Worm (Caenorhabditis elegans) whole organism, late embryonic: ENCODE data around the gene gpdh-2.

Experiments
- C08G9.2 ChIP-seq: sonication (generic microtip); optimal IDR thresholded peaks from 2 replicates; lab custom pipeline; 2016; ENCODE audit warnings: mild to moderate bottlenecking, missing genetic modification characterization, moderate library complexity, missing compliant biosample characterization
- C38D4.7 ChIP-seq: fragments of 200-800 bp; sonication (Bioruptor generic); optimal IDR thresholded peaks from 2 replicates; lab custom pipeline; 2018; ENCODE audit warnings: mild to moderate bottlenecking, missing genetic modification characterization, moderate library complexity, missing compliant biosample characterization
- F13H6.1 ChIP-seq: sonication (generic microtip); optimal IDR thresholded peaks from 2 replicates; lab custom pipeline; 2016; ENCODE audit warnings: missing genetic modification characterization, missing compliant biosample characterization
- K09A11.1 ChIP-seq: sonication (generic microtip); optimal IDR thresholded peaks from 2 replicates; lab custom pipeline; 2017; ENCODE audit warnings: antibody characterized with exemption, mild to moderate bottlenecking, missing genetic modification characterization, missing compliant biosample characterization; ENCODE audit not compliant: insufficient read depth
- T23F11.4 ChIP-seq: fragments of 200-800 bp; sonication (Bioruptor generic); optimal IDR thresholded peaks from 2 replicates; lab custom pipeline; 2018; ENCODE audit warnings: mild to moderate bottlenecking, missing genetic modification characterization, missing compliant biosample characterization
- Y22D7AL.16 ChIP-seq: sonication (generic microtip); optimal IDR thresholded peaks from 2 replicates; lab custom pipeline; 2016; ENCODE audit warnings: missing genetic modification characterization, missing compliant biosample characterization
- ahr-1 ChIP-seq: sonication (generic microtip); optimal IDR thresholded peaks from 2 replicates; lab custom pipeline; 2016; ENCODE audit warnings: missing genetic modification characterization, missing compliant biosample characterization
- ama-1 ChIP-seq: fragments of 150-350 bp; optimal IDR thresholded peaks from 2 replicates; lab custom pipeline; 2014
- ceh-14 ChIP-seq: sonication (generic microtip); optimal IDR thresholded peaks from 2 replicates; lab custom pipeline; 2016; ENCODE audit warnings: missing genotype, missing genetic modification characterization, missing compliant biosample characterization
- ceh-18 ChIP-seq: sonication (generic microtip); optimal IDR thresholded peaks from 2 replicates; lab custom pipeline; 2016; ENCODE audit warnings: missing genetic modification characterization, missing compliant biosample characterization
- ceh-19 ChIP-seq: fragments of 200-800 bp; sonication (Bioruptor generic); optimal IDR thresholded peaks from 2 replicates; lab custom pipeline; 2018; ENCODE audit warnings: mild to moderate bottlenecking, missing genetic modification characterization, missing compliant biosample characterization
- ceh-24 ChIP-seq: sonication (generic microtip); optimal IDR thresholded peaks from 2 replicates; lab custom pipeline; 2016; ENCODE audit warnings: mild to moderate bottlenecking, missing genetic modification characterization, missing compliant biosample characterization
- ceh-31 ChIP-seq: sonication (generic microtip); optimal IDR thresholded peaks from 2 replicates; lab custom pipeline; 2016; ENCODE audit warnings: missing genetic modification characterization, missing compliant biosample characterization
- ceh-34 ChIP-seq: sonication (generic microtip); optimal IDR thresholded peaks from 2 replicates; lab custom pipeline; 2016; ENCODE audit warnings: mild to moderate bottlenecking, missing genetic modification characterization, missing compliant biosample characterization
- ceh-48 ChIP-seq: sonication (generic microtip); optimal IDR thresholded peaks from 2 replicates; lab custom pipeline; 2016; ENCODE audit warnings: missing genetic modification characterization, inconsistent platforms, missing compliant biosample characterization
- ceh-6 ChIP-seq: fragments of 200-800 bp; sonication (Bioruptor generic); optimal IDR thresholded peaks from 2 replicates; lab custom pipeline; 2018; ENCODE audit warnings: mild to moderate bottlenecking, missing genetic modification characterization, missing compliant biosample characterization
- ceh-9 ChIP-seq: sonication (generic microtip); optimal IDR thresholded peaks from 2 replicates; lab custom pipeline; 2016; ENCODE audit warnings: mild to moderate bottlenecking, missing genetic modification characterization, inconsistent platforms, missing compliant biosample characterization
- che-1 ChIP-seq: sonication (generic microtip); optimal IDR thresholded peaks from 2 replicates; lab custom pipeline; 2016; ENCODE audit warnings: mild to moderate bottlenecking, missing genetic modification characterization, missing compliant biosample characterization
- dmd-4 ChIP-seq: sonication (generic microtip); optimal IDR thresholded peaks from 2 replicates; lab custom pipeline; 2016; ENCODE audit warnings: borderline replicate concordance, missing genetic modification characterization, missing compliant biosample characterization
- dve-1 ChIP-seq: sonication (generic microtip); optimal IDR thresholded peaks from 2 replicates; lab custom pipeline; 2017; ENCODE audit warnings: antibody characterized with exemption, mild to moderate bottlenecking, missing genetic modification characterization, missing compliant biosample characterization
- elt-2 ChIP-seq: sonication (generic microtip); optimal IDR thresholded peaks from 2 replicates; lab custom pipeline; 2016; ENCODE audit warnings: missing genetic modification reagents, missing genetic modification characterization, missing compliant biosample characterization
- elt-4 ChIP-seq: sonication (generic microtip); optimal IDR thresholded peaks from 2 replicates; lab custom pipeline; 2016; ENCODE audit warnings: missing genetic modification characterization, missing compliant biosample characterization
- fax-1 ChIP-seq: sonication (generic microtip); optimal IDR thresholded peaks from 2 replicates; lab custom pipeline; 2016; ENCODE audit warnings: missing genotype, missing genetic modification characterization, missing compliant biosample characterization
- fkh-10 ChIP-seq: fragments of 150-350 bp; optimal IDR thresholded peaks from 2 replicates; lab custom pipeline; 2014; ENCODE audit warnings: missing biosample characterization, missing genetic modification reagents, missing genetic modification characterization
- hlh-15 ChIP-seq: sonication (generic microtip); optimal IDR thresholded peaks from 2 replicates; lab custom pipeline; 2016; ENCODE audit warnings: missing genetic modification characterization, missing compliant biosample characterization
- hlh-30 ChIP-seq: sonication (generic microtip); optimal IDR thresholded peaks from 2 replicates; lab custom pipeline; 2017; ENCODE audit warnings: antibody characterized with exemption, missing genetic modification characterization, missing compliant biosample characterization; ENCODE audit not compliant: insufficient read depth
- hlh-6 ChIP-seq: sonication (generic microtip); optimal IDR thresholded peaks from 2 replicates; lab custom pipeline; 2016; ENCODE audit warnings: missing genotype, missing genetic modification characterization, missing compliant biosample characterization
- lim-6 ChIP-seq: sonication (generic microtip); optimal IDR thresholded peaks from 2 replicates; lab custom pipeline; 2016; ENCODE audit warnings: missing genetic modification characterization, missing compliant biosample characterization
- lin-11 ChIP-seq: fragments of 200-800 bp; sonication (Bioruptor generic); optimal IDR thresholded peaks from 2 replicates; lab custom pipeline; 2018; ENCODE audit warnings: mild to moderate bottlenecking, missing genetic modification characterization, missing compliant biosample characterization
- madf-2 ChIP-seq: sonication (generic microtip); optimal IDR thresholded peaks from 2 replicates; lab custom pipeline; 2017; ENCODE audit warnings: missing genetic modification characterization, missing compliant biosample characterization
- nfya-1 ChIP-seq: sonication (generic microtip); optimal IDR thresholded peaks from 2 replicates; lab custom pipeline; 2017; ENCODE audit warnings: missing genetic modification characterization, mild to moderate bottlenecking, missing compliant biosample characterization, antibody characterized with exemption, moderate library complexity
- nhr-11 ChIP-seq: fragments of 150-350 bp; optimal IDR thresholded peaks from 2 replicates; lab custom pipeline; 2014; ENCODE audit warnings: missing biosample characterization, missing genetic modification characterization
- pat-9 ChIP-seq: fragments of 200-800 bp; sonication (Bioruptor generic); optimal IDR thresholded peaks from 2 replicates; lab custom pipeline; 2018; ENCODE audit warnings: mild to moderate bottlenecking, missing genetic modification characterization, moderate library complexity, missing compliant biosample characterization
- pax-1 ChIP-seq: fragments of 150-350 bp; optimal IDR thresholded peaks from 2 replicates; lab custom pipeline; 2014; ENCODE audit warnings: missing biosample characterization, missing genetic modification characterization
- pha-2 ChIP-seq: sonication (generic microtip); optimal IDR thresholded peaks from 2 replicates; lab custom pipeline; 2017; ENCODE audit warnings: mild to moderate bottlenecking, missing genetic modification characterization, missing compliant biosample characterization
- pha-4 ChIP-seq: fragments of 150-350 bp; optimal IDR thresholded peaks from 2 replicates; lab custom pipeline; 2018; ENCODE audit warnings: missing biosample characterization, missing genetic modification reagents, missing genetic modification characterization
- pqm-1 ChIP-seq: sonication (generic microtip); optimal IDR thresholded peaks from 2 replicates; lab custom pipeline; 2016; ENCODE audit warnings: missing genetic modification characterization, missing compliant biosample characterization
- pros-1 ChIP-seq: fragments of 150-350 bp; optimal IDR thresholded peaks from 2 replicates; lab custom pipeline; 2014; ENCODE audit warnings: missing biosample characterization, missing genetic modification reagents, missing genetic modification characterization
- ref-2 ChIP-seq: sonication (generic microtip); optimal IDR thresholded peaks from 2 replicates; lab custom pipeline; 2016; ENCODE audit warnings: missing genetic modification characterization, missing compliant biosample characterization
- rnt-1 ChIP-seq: sonication (generic microtip); optimal IDR thresholded peaks from 2 replicates; lab custom pipeline; 2016; ENCODE audit warnings: missing genetic modification characterization, missing compliant biosample characterization
- sdc-2 ChIP-seq: sonication (generic microtip); optimal IDR thresholded peaks from 2 replicates; lab custom pipeline; 2016; ENCODE audit warnings: missing genotype, missing genetic modification characterization, missing compliant biosample characterization
- sox-2 ChIP-seq: fragments of 200-800 bp; sonication (Bioruptor generic); IDR thresholded peaks from 2 replicates; pipeline ENCODE4 v1.3.6; 2022; ENCODE audit warnings: missing genetic modification reagents, missing genetic modification characterization, missing compliant biosample characterization
- sox-4 ChIP-seq: sonication (generic microtip); optimal IDR thresholded peaks from 2 replicates; lab custom pipeline; 2017; ENCODE audit warnings: mild to moderate bottlenecking, missing genetic modification characterization, inconsistent platforms, missing compliant biosample characterization
- syd-9 ChIP-seq: sonication (generic microtip); optimal IDR thresholded peaks from 2 replicates; lab custom pipeline; 2016; ENCODE audit warnings: mild to moderate bottlenecking, missing genetic modification characterization, moderate library complexity, missing compliant biosample characterization
- tbx-2 ChIP-seq: sonication (generic microtip); optimal IDR thresholded peaks from 2 replicates; lab custom pipeline; 2016; ENCODE audit warnings: missing genetic modification characterization, missing compliant biosample characterization
- unc-3 ChIP-seq, 2 experiments: fragments of 200-800 bp in 1 of 2; sonication (Bioruptor generic) in 1 of 2; sonication (generic microtip) in 1 of 2; conservative IDR thresholded peaks in 1 of 2; optimal IDR thresholded peaks in 1 of 2; 2 replicates each; pipeline versions ENCODE4 v1.3.6 to Lab custom; 2016 to 2022; ENCODE audit warnings: missing compliant biosample characterization in 2 of 2, missing genetic modification characterization in 2 of 2, missing genetic modification reagents in 1 of 2
- unc-42 ChIP-seq: sonication (generic microtip); optimal IDR thresholded peaks from 2 replicates; lab custom pipeline; 2016; ENCODE audit warnings: missing genotype, missing genetic modification characterization, missing compliant biosample characterization
- unc-55 ChIP-seq: sonication (generic microtip); optimal IDR thresholded peaks from 2 replicates; lab custom pipeline; 2017; ENCODE audit warnings: missing biosample characterization, missing genetic modification reagents, missing genetic modification characterization
- unc-86 ChIP-seq: sonication (generic microtip); optimal IDR thresholded peaks from 2 replicates; lab custom pipeline; 2016; ENCODE audit warnings: missing genetic modification characterization, missing compliant biosample characterization
- zip-5 ChIP-seq: sonication (generic microtip); optimal IDR thresholded peaks from 2 replicates; lab custom pipeline; 2016; ENCODE audit warnings: missing genetic modification characterization, missing compliant biosample characterization

gpdh-2 gene

DNA sequence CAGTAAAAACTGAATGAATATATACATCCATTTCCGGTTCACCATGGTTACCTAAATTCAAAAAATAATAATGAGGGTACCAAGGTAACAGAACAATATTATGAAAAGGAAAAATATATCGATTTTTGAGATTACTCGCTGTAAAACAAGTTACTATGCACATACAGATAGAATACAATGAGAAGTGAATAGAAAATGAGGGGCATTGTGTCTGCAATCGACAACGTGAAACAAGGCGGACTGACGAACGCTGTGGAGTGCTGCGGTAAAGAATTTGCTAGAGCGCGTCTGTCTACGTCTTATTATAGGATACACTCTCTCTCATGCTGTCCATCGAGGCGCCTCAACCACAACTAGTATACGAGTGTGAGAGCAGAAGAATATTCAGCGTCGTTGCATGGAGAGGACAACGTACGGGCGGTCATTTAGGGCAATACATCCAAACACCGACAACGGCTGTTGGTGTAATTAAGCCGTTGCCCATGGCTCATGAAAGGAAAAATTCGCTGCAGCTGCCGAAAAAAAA is 41.8 kb downstream of the gpdh-2 start, which contains the start of gene cnx-1:
Gene cnx-1 (minus strand): TSS at position 51 of the 526 bp plus-strand sequence.
- TF ChIP-seq tbx-2 (tag; lab: Kevin White, UChicago), result peak; percentile 30
- peak; percentile 30 for TF ChIP-seq pros-1 (tag; lab: Kevin White, UChicago)
- TF ChIP-seq sdc-2 (tag; lab: Kevin White, UChicago), result peak; percentile 25
- TF ChIP-seq sox-2 (GFP tag; lab: Robert Waterston, UW), result no peak
- TF ChIP-seq pax-1 (tag; lab: Kevin White, UChicago), result no peak
- no peak for TF ChIP-seq ceh-9
- no peak for TF ChIP-seq fax-1 (tag; lab: Kevin White, UChicago)
- TF ChIP-seq nhr-11 (tag; lab: Kevin White, UChicago), result no peak
- no peak for TF ChIP-seq pat-9 (tag; lab: Kevin White, UChicago)
- TF ChIP-seq syd-9 (tag; lab: Kevin White, UChicago), result no peak
- peak; percentile 11 for TF ChIP-seq madf-2 (tag; lab: Kevin White, UChicago)
- no peak for TF ChIP-seq ceh-18 (tag; lab: Kevin White, UChicago)
- TF ChIP-seq T23F11.4 (GFP tag; lab: Kevin White, UChicago), result no peak
- peak; percentile 28 for TF ChIP-seq unc-42 (tag; lab: Kevin White, UChicago)
- TF ChIP-seq ama-1, result no peak
- no peak for TF ChIP-seq lin-11 (tag; lab: Kevin White, UChicago)
- no peak for TF ChIP-seq fkh-10 (GFP tag; lab: Kevin White, UChicago)
- TF ChIP-seq C08G9.2 (tag; lab: Kevin White, UChicago), result peak; percentile 12
- no peak for TF ChIP-seq ceh-19 (GFP tag; lab: Kevin White, UChicago)
- no peak for TF ChIP-seq dmd-4 (tag; lab: Kevin White, UChicago)
- TF ChIP-seq pqm-1 (tag; lab: Kevin White, UChicago), result no peak
- peak; percentile 29 for TF ChIP-seq ceh-34 (tag; lab: Kevin White, UChicago)
- TF ChIP-seq che-1 (tag; lab: Kevin White, UChicago), result no peak
- TF ChIP-seq unc-3 (GFP tag; conservative IDR thresholded peaks at IDR 0.05; lab: Robert Waterston, UW), result no peak
- TF ChIP-seq unc-3 (tag; optimal IDR thresholded peaks at IDR 0.05; lab: Kevin White, UChicago), result no peak
- TF ChIP-seq ceh-48 (tag; lab: Kevin White, UChicago), result no peak
- peak; percentile 50 for TF ChIP-seq nfya-1
- peak; percentile 60 for TF ChIP-seq ref-2 (tag; lab: Kevin White, UChicago)
- TF ChIP-seq pha-4 (tag; lab: Kevin White, UChicago), result no peak
- no peak for TF ChIP-seq hlh-15 (tag; lab: Kevin White, UChicago)
- peak; percentile 21 for TF ChIP-seq ceh-14 (tag; lab: Kevin White, UChicago)
- no peak for TF ChIP-seq ceh-24 (tag; lab: Kevin White, UChicago)
- TF ChIP-seq lim-6 (tag; lab: Kevin White, UChicago), result no peak
- TF ChIP-seq K09A11.1 (tag; lab: Kevin White, UChicago), result no peak
- no peak for TF ChIP-seq ceh-6 (GFP tag; lab: Kevin White, UChicago)
- TF ChIP-seq rnt-1, result peak; percentile 60
- TF ChIP-seq ahr-1, result no peak
- no peak for TF ChIP-seq F13H6.1 (tag; lab: Kevin White, UChicago)
- no peak for TF ChIP-seq C38D4.7
- no peak for TF ChIP-seq unc-55 (GFP tag; lab: Kevin White, UChicago)
- TF ChIP-seq elt-2 (tag; lab: Kevin White, UChicago), result peak; percentile 18
- TF ChIP-seq dve-1 (tag; lab: Kevin White, UChicago), result no peak
- no peak for TF ChIP-seq pha-2
- no peak for TF ChIP-seq Y22D7AL.16 (tag; lab: Kevin White, UChicago)
- no peak for TF ChIP-seq elt-4 (tag; lab: Kevin White, UChicago)
- TF ChIP-seq ceh-31 (tag; lab: Kevin White, UChicago), result peak; percentile 85
- TF ChIP-seq unc-86 (tag; lab: Kevin White, UChicago), result peak; percentile 31
- peak; percentile 3 for TF ChIP-seq hlh-30 (tag; lab: Kevin White, UChicago)
- TF ChIP-seq zip-5, result no peak
- TF ChIP-seq sox-4, result no peak
- TF ChIP-seq hlh-6 (tag; lab: Kevin White, UChicago), result no peak
